Worm (Caenorhabditis elegans): ENCODE measurements around the gene maa-1.

Gene maa-1

DNA sequence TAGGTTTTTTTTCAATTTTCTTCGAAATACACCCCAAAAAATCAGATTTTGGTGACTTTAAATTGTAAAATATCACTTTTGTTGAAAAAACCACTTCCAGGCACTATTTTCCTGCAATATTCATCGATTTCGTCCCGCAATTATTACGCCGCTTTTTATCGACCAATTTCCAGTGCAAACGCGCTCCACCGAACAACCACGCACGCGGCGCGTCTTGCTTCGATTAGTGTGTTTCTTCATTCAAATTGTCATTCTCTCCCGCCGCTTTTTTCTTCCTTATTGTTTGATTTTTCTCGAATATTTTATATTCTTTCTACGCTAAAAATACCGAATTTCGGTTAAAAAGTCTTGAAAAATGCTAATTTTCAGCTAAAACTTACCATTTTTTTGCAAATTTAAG, 3.3 kb upstream of the maa-1 start:
- TF ChIP-seq eor-1 (tag; optimal IDR thresholded peaks at IDR 0.05) (no peak), jun-1 (tag; optimal IDR thresholded peaks at IDR 0.05) (no peak), nhr-67 (tag; optimal IDR thresholded peaks at IDR 0.05) (no peak), snpc-4 (tag; optimal IDR thresholded peaks at IDR 0.05) (peak; percentile 85), unc-39 (tag; optimal IDR thresholded peaks at IDR 0.05) (no peak), ceh-82 (tag; optimal IDR thresholded peaks at IDR 0.05) (no peak), ztf-11 (tag; optimal IDR thresholded peaks at IDR 0.05) (no peak), nfya-1 (tag; optimal IDR thresholded peaks at IDR 0.05; ENCODE audit: insufficient read depth) (peak; percentile 91), mdl-1 (tag; optimal IDR thresholded peaks at IDR 0.05) (no peak), ama-1 (optimal IDR thresholded peaks at IDR 0.05) (no peak), nhr-12 (tag; optimal IDR thresholded peaks at IDR 0.05) (no peak), nhr-237 (tag; optimal IDR thresholded peaks at IDR 0.05) (no peak), aly-2 (tag; optimal IDR thresholded peaks at IDR 0.05) (no peak), egl-27 (tag; optimal IDR thresholded peaks at IDR 0.05) (no peak), fkh-10 (GFP tag; optimal IDR thresholded peaks at IDR 0.05) (peak; percentile 25), nhr-11 (tag; optimal IDR thresholded peaks at IDR 0.05) (no peak), ceh-9 (tag; optimal IDR thresholded peaks at IDR 0.05) (no peak), sea-2 (GFP tag; optimal IDR thresholded peaks at IDR 0.05) (no peak), unc-62 (GFP tag; optimal IDR thresholded peaks at IDR 0.05) (no peak), lin-15B (tag; optimal IDR thresholded peaks at IDR 0.05) (peak; percentile 86), daf-12 (tag; optimal IDR thresholded peaks at IDR 0.05) (no peak), R02D3.7 (tag; optimal IDR thresholded peaks at IDR 0.05) (no peak), elt-3 (tag; optimal IDR thresholded peaks at IDR 0.05) (no peak), ZK546.5 (tag; optimal IDR thresholded peaks at IDR 0.05) (no peak), nhr-23 (tag; optimal IDR thresholded peaks at IDR 0.05) (no peak), ztf-4 (tag; optimal IDR thresholded peaks at IDR 0.05) (no peak), elt-2 (tag; optimal IDR thresholded peaks at IDR 0.05) (peak; percentile 48), mml-1 (tag; optimal IDR thresholded peaks at IDR 0.05) (no peak), lin-39 (tag; optimal IDR thresholded peaks at IDR 0.05) (peak; percentile 94), fos-1 (tag; optimal IDR thresholded peaks at IDR 0.05) (no peak), nhr-28 (tag; optimal IDR thresholded peaks at IDR 0.05) (no peak), pqm-1 (tag; optimal IDR thresholded peaks at IDR 0.05) (no peak), skn-1 (tag; optimal IDR thresholded peaks at IDR 0.05) (peak; percentile 54), tbx-2 (tag; optimal IDR thresholded peaks at IDR 0.05) (no peak), nhr-43 (tag; optimal IDR thresholded peaks at IDR 0.05; ENCODE audit: poor library complexity, severe bottlenecking) (no peak), lsy-12 (tag; optimal IDR thresholded peaks at IDR 0.05) (peak; percentile 18), nhr-77 (tag; optimal IDR thresholded peaks at IDR 0.05) (no peak), ceh-16 (tag; optimal IDR thresholded peaks at IDR 0.05) (no peak), fkh-2 (tag; optimal IDR thresholded peaks at IDR 0.05) (no peak), hmg-11 (tag; optimal IDR thresholded peaks at IDR 0.05) (peak; percentile 46), ceh-28 (tag; optimal IDR thresholded peaks at IDR 0.05) (no peak), egl-5 (tag; optimal IDR thresholded peaks at IDR 0.05) (peak; percentile 69), nhr-76 (tag; optimal IDR thresholded peaks at IDR 0.05) (no peak), nhr-25 (tag; optimal IDR thresholded peaks at IDR 0.05) (peak; percentile 60), pha-4 (tag; optimal IDR thresholded peaks at IDR 0.05) (peak; percentile 78), zag-1 (tag; optimal IDR thresholded peaks at IDR 0.05) (no peak), elt-1 (tag; optimal IDR thresholded peaks at IDR 0.05) (no peak)

DNA sequence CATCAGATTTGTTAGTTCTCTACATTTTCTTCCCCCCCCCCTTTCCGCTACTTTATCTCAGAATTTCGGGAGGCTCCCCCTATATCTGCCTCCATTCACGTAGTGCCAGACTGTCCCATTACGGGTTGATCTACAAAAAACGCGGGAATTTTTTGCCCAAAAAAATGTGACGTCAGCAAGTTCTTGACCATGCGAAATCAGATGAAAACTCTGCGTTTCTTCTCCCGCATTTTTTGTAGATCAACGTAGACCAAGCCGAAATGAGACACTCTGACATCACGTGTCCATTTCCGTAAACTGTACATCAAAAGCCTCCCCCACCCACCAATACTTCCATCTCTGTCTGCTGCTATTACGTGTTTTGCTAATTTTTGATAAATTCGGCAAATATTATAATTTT, 2.3 kb upstream of the maa-1 start:
- TF ChIP-seq ceh-82 (tag; optimal IDR thresholded peaks at IDR 0.05) (no peak), ZK546.5 (tag; optimal IDR thresholded peaks at IDR 0.05) (no peak), lin-39 (tag; optimal IDR thresholded peaks at IDR 0.05) (no peak), ama-1 (optimal IDR thresholded peaks at IDR 0.05) (no peak), nhr-43 (tag; optimal IDR thresholded peaks at IDR 0.05; ENCODE audit: poor library complexity, severe bottlenecking) (no peak), ztf-11 (tag; optimal IDR thresholded peaks at IDR 0.05) (no peak), snpc-4 (tag; optimal IDR thresholded peaks at IDR 0.05) (no peak), nhr-237 (tag; optimal IDR thresholded peaks at IDR 0.05) (no peak), nhr-12 (tag; optimal IDR thresholded peaks at IDR 0.05) (no peak), nhr-67 (tag; optimal IDR thresholded peaks at IDR 0.05) (no peak), hmg-11 (tag; optimal IDR thresholded peaks at IDR 0.05) (no peak), elt-2 (tag; optimal IDR thresholded peaks at IDR 0.05) (no peak)

Measured in whole organism, L3 larva.